Worm (Caenorhabditis elegans) whole organism, L2 larva: ENCODE results near the gene lgc-34.

Source experiments
- alr-1 ChIP-seq: fragments of 150-350 bp; optimal IDR thresholded peaks from 2 replicates; lab custom pipeline; 2014; ENCODE audit warnings: missing biosample characterization, missing genetic modification characterization
- ama-1 ChIP-seq: fragments of 150-350 bp; optimal IDR thresholded peaks from 2 replicates; lab custom pipeline; 2018; ENCODE audit warnings: inconsistent platforms
- blmp-1 ChIP-seq: sonication (generic microtip); optimal IDR thresholded peaks from 2 replicates; lab custom pipeline; 2017; ENCODE audit warnings: missing genetic modification characterization, mild to moderate bottlenecking, missing compliant biosample characterization, antibody characterized with exemption, moderate library complexity; ENCODE audit not compliant: insufficient read depth
- egl-27 ChIP-seq: sonication (generic microtip); optimal IDR thresholded peaks from 3 replicates; lab custom pipeline; 2017; ENCODE audit warnings: missing biosample characterization, missing genetic modification reagents, missing genetic modification characterization
- fos-1 ChIP-seq: fragments of 150-350 bp; optimal IDR thresholded peaks from 2 replicates; lab custom pipeline; 2014; ENCODE audit warnings: missing biosample characterization, missing genetic modification characterization
- lin-13 ChIP-seq: fragments of 150-350 bp; optimal IDR thresholded peaks from 2 replicates; lab custom pipeline; 2014; ENCODE audit warnings: missing biosample characterization, missing genetic modification reagents, missing genetic modification characterization
- lin-39 ChIP-seq: fragments of 150-350 bp; optimal IDR thresholded peaks from 2 replicates; lab custom pipeline; 2014; ENCODE audit warnings: missing biosample characterization, missing genetic modification reagents, missing genetic modification characterization
- lsy-2 ChIP-seq, 2 experiments: fragments of 150-350 bp in 1 of 2; sonication (generic microtip) in 1 of 2; optimal IDR thresholded peaks; 2 replicates each; lab custom pipeline; 2014 to 2017; ENCODE audit warnings: missing biosample characterization in 2 of 2, missing genetic modification characterization in 2 of 2
- mdl-1 ChIP-seq, 2 experiments: fragments of 150-350 bp in 1 of 2; sonication (generic microtip) in 1 of 2; optimal IDR thresholded peaks; 2 replicates each; lab custom pipeline; 2017; ENCODE audit warnings: missing biosample characterization in 2 of 2, missing genetic modification characterization in 2 of 2
- nhr-237 ChIP-seq: fragments of 150-350 bp; optimal IDR thresholded peaks from 2 replicates; lab custom pipeline; 2014; ENCODE audit warnings: missing biosample characterization, missing genetic modification characterization
- skn-1 ChIP-seq: sonication (generic microtip); optimal IDR thresholded peaks from 2 replicates; lab custom pipeline; 2017; ENCODE audit warnings: missing biosample characterization, missing genetic modification characterization
- unc-39 ChIP-seq: fragments of 150-350 bp; optimal IDR thresholded peaks from 2 replicates; lab custom pipeline; 2014; ENCODE audit warnings: missing biosample characterization, missing genetic modification characterization
- unc-55 ChIP-seq: fragments of 150-350 bp; sonication (generic microtip); optimal IDR thresholded peaks from 3 replicates; lab custom pipeline; 2014; ENCODE audit warnings: missing biosample characterization, missing genetic modification reagents, missing genetic modification characterization
- unc-62 ChIP-seq: fragments of 150-350 bp; optimal IDR thresholded peaks from 2 replicates; lab custom pipeline; 2014; ENCODE audit warnings: missing biosample characterization, missing genetic modification reagents, missing genetic modification characterization

DNA sequence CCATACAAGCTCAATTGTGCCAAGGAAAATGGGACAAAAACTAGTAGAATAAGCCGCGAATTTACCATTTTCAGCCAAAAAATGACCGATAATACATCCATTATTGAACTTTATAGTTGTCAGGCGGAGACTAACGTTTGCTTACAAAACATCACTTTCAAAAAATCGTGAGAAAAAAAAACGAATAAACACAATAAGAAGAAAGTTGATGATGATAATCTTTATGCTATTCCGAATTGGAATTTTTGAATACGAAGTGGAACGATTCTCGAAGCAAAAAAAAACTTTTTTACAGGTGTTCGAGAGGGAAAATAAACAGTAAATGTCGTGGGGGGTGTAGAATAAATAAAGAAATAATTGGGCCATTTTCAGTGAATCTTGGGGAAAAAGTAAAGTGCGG, 51.3 kb downstream of the lgc-34 start, which contains the start of gene W08F4.7:
- TF ChIP-seq fos-1 (tag; lab: Kevin White, UChicago) (no peak), lin-13 (GFP tag; lab: Kevin White, UChicago) (no peak), egl-27 (tag; lab: Kevin White, UChicago) (no peak), blmp-1 (no peak), lin-39 (tag; lab: Kevin White, UChicago) (no peak), unc-39 (tag; lab: Kevin White, UChicago) (no peak), unc-55 (no peak), ama-1 (no peak), lsy-2 (tag; optimal IDR thresholded peaks at IDR 0.05; lab: Kevin White, UChicago) (no peak), unc-62 (GFP tag; lab: Kevin White, UChicago) (no peak), mdl-1 (tag; optimal IDR thresholded peaks at IDR 0.05; lab: Kevin White, UChicago) (no peak), nhr-237 (no peak), skn-1 (no peak), alr-1 (tag; lab: Kevin White, UChicago) (no peak)
